Fruit fly (Drosophila melanogaster): ENCODE results near the gene Mulk.

The Mulk gene

DNA sequence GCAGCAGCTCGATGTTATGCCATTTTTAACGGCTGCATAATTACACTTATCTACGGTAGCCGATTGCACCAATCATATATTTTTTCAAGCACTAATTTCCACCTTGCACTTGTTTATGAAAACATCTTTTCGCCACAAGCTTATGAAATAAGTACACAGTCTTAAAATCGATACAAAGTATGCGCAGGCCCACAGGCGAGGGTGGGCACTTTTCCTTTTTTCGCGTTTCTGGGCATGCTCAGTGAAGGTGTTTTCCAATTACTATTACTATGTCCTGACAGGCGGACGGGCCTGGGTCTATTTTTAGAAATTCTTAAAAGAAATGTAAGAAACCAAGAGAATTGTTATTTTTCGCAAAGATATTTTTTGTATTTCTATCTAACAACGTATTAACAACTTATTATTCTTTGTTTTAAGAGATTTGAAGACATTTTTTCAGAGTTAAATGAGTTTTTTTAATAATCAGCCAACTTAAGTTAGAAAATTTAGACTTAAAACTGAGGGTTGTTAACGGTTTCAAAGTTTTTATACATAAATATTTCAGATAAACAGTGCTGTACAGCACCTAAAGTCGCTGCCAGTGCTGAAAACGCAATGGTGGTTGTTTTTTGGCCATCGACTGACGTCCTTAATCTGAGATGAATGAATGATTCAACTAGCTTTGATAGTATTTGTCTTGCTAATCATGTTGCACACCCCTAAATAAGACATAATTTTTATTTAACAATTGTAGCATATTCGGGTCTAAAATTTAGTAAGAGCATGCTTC lies 40.9 kb downstream of the Mulk start, which contains the start of gene Cdk5alpha:
Cdk5alpha (minus strand) TSS at position 343 of the 769 bp plus-strand sequence.
- no peak for TF ChIP-seq noc (tag; optimal IDR thresholded peaks at IDR 0.05)

DNA sequence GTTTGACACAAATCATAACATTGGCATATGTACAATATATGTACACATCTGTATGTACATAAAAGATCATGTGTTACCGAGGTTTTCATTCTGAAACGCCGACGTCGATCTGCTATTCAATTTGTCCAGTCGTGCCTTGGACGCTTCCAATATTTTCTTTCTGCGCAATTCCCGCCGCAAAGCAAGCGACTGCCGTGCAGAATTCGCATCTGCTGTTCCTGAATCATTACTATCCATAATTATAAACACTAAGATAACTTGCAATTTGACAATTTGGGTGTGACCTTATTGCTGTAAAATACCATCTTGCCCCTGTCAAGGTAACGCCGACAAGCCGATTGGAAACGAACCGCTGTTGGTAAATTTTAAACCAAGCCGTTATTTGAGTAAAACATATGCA lies 42.0 kb downstream of the Mulk start:
- TF ChIP-seq noc (tag; optimal IDR thresholded peaks at IDR 0.05) = no peak

- no peak for TF ChIP-seq noc (tag; optimal IDR thresholded peaks at IDR 0.05)
Observed at dm6 chr2L:10314327-10315210, 44.7 kb downstream of the Mulk start, which contains the start of the genes Usp14 and CG4972. Gene Usp14 (minus strand): TSS chr2L:10314396. Gene CG4972 (plus strand): TSS chr2L:10314792.

DNA sequence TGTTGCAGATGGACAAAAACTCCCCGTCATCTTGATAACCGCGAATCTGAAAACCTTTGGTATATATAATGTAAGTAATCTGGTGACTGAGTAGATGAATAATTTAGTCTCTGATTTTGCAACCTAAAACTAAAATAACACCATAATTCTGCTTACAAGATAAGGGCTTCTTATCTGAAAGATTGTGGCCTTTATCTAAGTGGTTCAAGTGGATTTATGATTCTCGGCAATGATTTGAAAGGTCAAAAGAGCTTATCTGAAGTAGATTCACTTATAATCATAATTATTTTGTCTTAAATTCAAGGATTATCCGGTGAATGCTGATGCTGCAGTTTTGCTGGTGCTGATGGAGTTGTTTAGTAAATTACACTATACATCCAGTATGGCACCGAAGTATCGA lies 46.0 kb downstream of the Mulk start:
- TF ChIP-seq noc (tag; optimal IDR thresholded peaks at IDR 0.05) = no peak

DNA sequence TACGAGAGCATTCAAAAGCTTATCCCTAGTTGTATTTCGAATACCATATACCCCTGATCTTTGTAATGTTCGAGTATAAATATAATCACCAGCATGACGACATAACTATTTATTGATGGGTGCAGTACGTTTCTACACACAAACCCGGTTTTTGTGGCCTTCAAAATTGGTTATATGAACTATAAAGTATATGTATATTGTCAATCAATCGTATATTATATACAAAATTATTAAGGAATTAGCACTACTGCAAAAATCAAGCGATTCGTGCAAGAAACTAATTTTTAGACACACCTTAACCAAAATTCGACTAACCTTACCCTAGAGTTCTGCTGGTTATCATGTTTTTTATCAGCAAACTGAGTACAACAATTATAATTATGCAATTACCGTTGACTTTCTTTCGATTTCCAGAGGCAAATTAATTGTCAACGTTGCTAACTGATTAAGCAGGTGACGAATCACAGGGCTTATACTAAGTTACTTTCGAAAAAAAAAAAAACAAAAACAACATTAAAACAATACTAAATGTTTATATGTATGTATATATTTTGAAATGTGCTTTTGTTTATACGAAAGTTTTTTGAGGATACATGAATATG lies 50.4 kb downstream of the Mulk start:
- TF ChIP-seq noc (tag; optimal IDR thresholded peaks at IDR 0.05) = peak; percentile 23

All from whole organism, larva.